Worm (Caenorhabditis elegans) whole organism, late embryonic: ENCODE measurements around the gene sdz-24.
"Not testable (repeated sequence)": the region's sequence is repeated elsewhere in the genome, so short reads cannot be mapped to it uniquely, and the experiment has no call there.

Source experiments
- C38D4.7 ChIP-seq: fragments of 200-800 bp; sonication (Bioruptor generic); optimal IDR thresholded peaks from 2 replicates; lab custom pipeline; 2018; ENCODE audit warnings: mild to moderate bottlenecking, missing genetic modification characterization, moderate library complexity, missing compliant biosample characterization
- ceh-14 ChIP-seq: sonication (generic microtip); optimal IDR thresholded peaks from 2 replicates; lab custom pipeline; 2016; ENCODE audit warnings: missing genotype, missing genetic modification characterization, missing compliant biosample characterization
- ceh-18 ChIP-seq: sonication (generic microtip); optimal IDR thresholded peaks from 2 replicates; lab custom pipeline; 2016; ENCODE audit warnings: missing genetic modification characterization, missing compliant biosample characterization
- ceh-19 ChIP-seq: fragments of 200-800 bp; sonication (Bioruptor generic); optimal IDR thresholded peaks from 2 replicates; lab custom pipeline; 2018; ENCODE audit warnings: mild to moderate bottlenecking, missing genetic modification characterization, missing compliant biosample characterization
- ceh-24 ChIP-seq: sonication (generic microtip); optimal IDR thresholded peaks from 2 replicates; lab custom pipeline; 2016; ENCODE audit warnings: mild to moderate bottlenecking, missing genetic modification characterization, missing compliant biosample characterization
- ceh-48 ChIP-seq: sonication (generic microtip); optimal IDR thresholded peaks from 2 replicates; lab custom pipeline; 2016; ENCODE audit warnings: missing genetic modification characterization, inconsistent platforms, missing compliant biosample characterization
- ceh-9 ChIP-seq: sonication (generic microtip); optimal IDR thresholded peaks from 2 replicates; lab custom pipeline; 2016; ENCODE audit warnings: mild to moderate bottlenecking, missing genetic modification characterization, inconsistent platforms, missing compliant biosample characterization
- che-1 ChIP-seq: sonication (generic microtip); optimal IDR thresholded peaks from 2 replicates; lab custom pipeline; 2016; ENCODE audit warnings: mild to moderate bottlenecking, missing genetic modification characterization, missing compliant biosample characterization
- dve-1 ChIP-seq: sonication (generic microtip); optimal IDR thresholded peaks from 2 replicates; lab custom pipeline; 2017; ENCODE audit warnings: antibody characterized with exemption, mild to moderate bottlenecking, missing genetic modification characterization, missing compliant biosample characterization
- elt-4 ChIP-seq: sonication (generic microtip); optimal IDR thresholded peaks from 2 replicates; lab custom pipeline; 2016; ENCODE audit warnings: missing genetic modification characterization, missing compliant biosample characterization
- eyg-1 ChIP-seq: sonication (generic microtip); optimal IDR thresholded peaks from 2 replicates; lab custom pipeline; 2016; ENCODE audit warnings: missing genotype, missing genetic modification characterization, missing compliant biosample characterization
- fax-1 ChIP-seq: sonication (generic microtip); optimal IDR thresholded peaks from 2 replicates; lab custom pipeline; 2016; ENCODE audit warnings: missing genotype, missing genetic modification characterization, missing compliant biosample characterization
- fkh-10 ChIP-seq: fragments of 150-350 bp; optimal IDR thresholded peaks from 2 replicates; lab custom pipeline; 2014; ENCODE audit warnings: missing biosample characterization, missing genetic modification reagents, missing genetic modification characterization
- fkh-6 ChIP-seq: sonication (generic microtip); optimal IDR thresholded peaks from 2 replicates; lab custom pipeline; 2016; ENCODE audit warnings: missing genetic modification characterization, missing compliant biosample characterization
- gmeb-2 ChIP-seq: sonication (generic microtip); optimal IDR thresholded peaks from 2 replicates; lab custom pipeline; 2016; ENCODE audit warnings: missing genetic modification characterization, inconsistent platforms, missing compliant biosample characterization
- hlh-6 ChIP-seq: sonication (generic microtip); optimal IDR thresholded peaks from 2 replicates; lab custom pipeline; 2016; ENCODE audit warnings: missing genotype, missing genetic modification characterization, missing compliant biosample characterization
- lim-6 ChIP-seq: sonication (generic microtip); optimal IDR thresholded peaks from 2 replicates; lab custom pipeline; 2016; ENCODE audit warnings: missing genetic modification characterization, missing compliant biosample characterization
- lin-11 ChIP-seq: fragments of 200-800 bp; sonication (Bioruptor generic); optimal IDR thresholded peaks from 2 replicates; lab custom pipeline; 2018; ENCODE audit warnings: mild to moderate bottlenecking, missing genetic modification characterization, missing compliant biosample characterization
- madf-2 ChIP-seq: sonication (generic microtip); optimal IDR thresholded peaks from 2 replicates; lab custom pipeline; 2017; ENCODE audit warnings: missing genetic modification characterization, missing compliant biosample characterization
- nfya-1 ChIP-seq: sonication (generic microtip); optimal IDR thresholded peaks from 2 replicates; lab custom pipeline; 2017; ENCODE audit warnings: missing genetic modification characterization, mild to moderate bottlenecking, missing compliant biosample characterization, antibody characterized with exemption, moderate library complexity
- npax-4 ChIP-seq: sonication (generic microtip); optimal IDR thresholded peaks from 2 replicates; lab custom pipeline; 2016; ENCODE audit warnings: missing genetic modification characterization, missing compliant biosample characterization
- odd-2 ChIP-seq: sonication (generic microtip); optimal IDR thresholded peaks from 2 replicates; lab custom pipeline; 2017; ENCODE audit warnings: antibody characterized with exemption, mild to moderate bottlenecking, missing genetic modification characterization, missing compliant biosample characterization
- pat-9 ChIP-seq: fragments of 200-800 bp; sonication (Bioruptor generic); optimal IDR thresholded peaks from 2 replicates; lab custom pipeline; 2018; ENCODE audit warnings: mild to moderate bottlenecking, missing genetic modification characterization, moderate library complexity, missing compliant biosample characterization
- pax-1 ChIP-seq: fragments of 150-350 bp; optimal IDR thresholded peaks from 2 replicates; lab custom pipeline; 2014; ENCODE audit warnings: missing biosample characterization, missing genetic modification characterization
- pha-2 ChIP-seq: sonication (generic microtip); optimal IDR thresholded peaks from 2 replicates; lab custom pipeline; 2017; ENCODE audit warnings: mild to moderate bottlenecking, missing genetic modification characterization, missing compliant biosample characterization
- pha-4 ChIP-seq: fragments of 150-350 bp; optimal IDR thresholded peaks from 2 replicates; lab custom pipeline; 2018; ENCODE audit warnings: missing biosample characterization, missing genetic modification reagents, missing genetic modification characterization
- pqm-1 ChIP-seq: sonication (generic microtip); optimal IDR thresholded peaks from 2 replicates; lab custom pipeline; 2016; ENCODE audit warnings: missing genetic modification characterization, missing compliant biosample characterization
- rnt-1 ChIP-seq: sonication (generic microtip); optimal IDR thresholded peaks from 2 replicates; lab custom pipeline; 2016; ENCODE audit warnings: missing genetic modification characterization, missing compliant biosample characterization
- sdc-2 ChIP-seq: sonication (generic microtip); optimal IDR thresholded peaks from 2 replicates; lab custom pipeline; 2016; ENCODE audit warnings: missing genotype, missing genetic modification characterization, missing compliant biosample characterization
- syd-9 ChIP-seq: sonication (generic microtip); optimal IDR thresholded peaks from 2 replicates; lab custom pipeline; 2016; ENCODE audit warnings: mild to moderate bottlenecking, missing genetic modification characterization, moderate library complexity, missing compliant biosample characterization
- tbx-7 ChIP-seq: sonication (generic microtip); optimal IDR thresholded peaks from 2 replicates; lab custom pipeline; 2016; ENCODE audit warnings: missing genotype, missing genetic modification characterization, missing compliant biosample characterization
- ttx-3 ChIP-seq: sonication (generic microtip); optimal IDR thresholded peaks from 2 replicates; lab custom pipeline; 2016; ENCODE audit warnings: missing genetic modification reagents, missing genetic modification characterization, missing compliant biosample characterization
- unc-3 ChIP-seq, 2 experiments: fragments of 200-800 bp in 1 of 2; sonication (Bioruptor generic) in 1 of 2; sonication (generic microtip) in 1 of 2; conservative IDR thresholded peaks in 1 of 2; optimal IDR thresholded peaks in 1 of 2; 2 replicates each; pipeline versions ENCODE4 v1.3.6 to Lab custom; 2016 to 2022; ENCODE audit warnings: missing compliant biosample characterization in 2 of 2, missing genetic modification characterization in 2 of 2, missing genetic modification reagents in 1 of 2
- unc-55 ChIP-seq: sonication (generic microtip); optimal IDR thresholded peaks from 2 replicates; lab custom pipeline; 2017; ENCODE audit warnings: missing biosample characterization, missing genetic modification reagents, missing genetic modification characterization
- ztf-16 ChIP-seq: sonication (generic microtip); optimal IDR thresholded peaks from 2 replicates; lab custom pipeline; 2017; ENCODE audit warnings: missing genetic modification characterization, missing compliant biosample characterization

sdz-24 gene

ce11 chrII:658369-658768 lies at the start of gene sdz-24:
Gene sdz-24 (plus strand): TSS chrII:658669.
- TF ChIP-seq ttx-3 (tag; lab: Kevin White, UChicago) (no peak), fkh-6 (tag; lab: Kevin White, UChicago) (no peak), che-1 (tag; lab: Kevin White, UChicago) (no peak), C38D4.7 (GFP tag; lab: Kevin White, UChicago) (no peak), pax-1 (tag; lab: Kevin White, UChicago) (no peak), npax-4 (no peak), gmeb-2 (tag; lab: Kevin White, UChicago) (no peak), pat-9 (no peak), rnt-1 (no peak), hlh-6 (no peak), pha-2 (tag; lab: Kevin White, UChicago) (no peak), ceh-9 (no peak), lim-6 (tag; lab: Kevin White, UChicago) (no peak), ceh-24 (tag; lab: Kevin White, UChicago) (no peak), elt-4 (no peak), ztf-16 (no peak), odd-2 (tag; lab: Kevin White, UChicago) (no peak)

ce11 chrII:608757-609156 lies 49.7 kb upstream of the sdz-24 start, which contains the start of gene W04H10.1:
Gene W04H10.1 (plus strand): TSS chrII:609057.
- no peak for TF ChIP-seq eyg-1 (tag; lab: Kevin White, UChicago)
- no peak for TF ChIP-seq hlh-6
- no peak for TF ChIP-seq npax-4
- no peak for TF ChIP-seq pha-2 (tag; lab: Kevin White, UChicago)
- TF ChIP-seq madf-2 (tag; lab: Kevin White, UChicago), result no peak
- no peak for TF ChIP-seq lin-11 (tag; lab: Kevin White, UChicago)
- TF ChIP-seq unc-3 (GFP tag; conservative IDR thresholded peaks at IDR 0.05; lab: Robert Waterston, UW), result no peak
- no peak for TF ChIP-seq unc-3 (tag; optimal IDR thresholded peaks at IDR 0.05; lab: Kevin White, UChicago)
- no peak for TF ChIP-seq ceh-18
- TF ChIP-seq tbx-7 (tag; lab: Kevin White, UChicago), result no peak
- TF ChIP-seq rnt-1, result no peak
- TF ChIP-seq dve-1 (tag; lab: Kevin White, UChicago), result no peak
- no peak for TF ChIP-seq unc-55 (GFP tag; lab: Kevin White, UChicago)
- TF ChIP-seq sdc-2 (tag; lab: Kevin White, UChicago), result no peak
- TF ChIP-seq pqm-1 (tag; lab: Kevin White, UChicago), result no peak
- no peak for TF ChIP-seq syd-9 (tag; lab: Kevin White, UChicago)
- no peak for TF ChIP-seq fkh-10 (GFP tag; lab: Kevin White, UChicago)
- no peak for TF ChIP-seq ceh-48 (tag; lab: Kevin White, UChicago)
- TF ChIP-seq ceh-14, result no peak

ce11 chrII:612361-612760 lies 46.1 kb upstream of the sdz-24 start, which contains the start of gene clec-118:
Gene clec-118 (minus strand): TSS chrII:612461.
- TF ChIP-seq pha-2, fax-1, ceh-24 (tag; lab: Kevin White, UChicago): not testable (repeated sequence)

- TF ChIP-seq pha-4 (tag; lab: Kevin White, UChicago) (no peak), ceh-48 (tag; lab: Kevin White, UChicago) (peak; percentile 48)
Observed at ce11 chrII:614701-615100, 43.8 kb upstream of the sdz-24 start.

- TF ChIP-seq ceh-19 (GFP tag; lab: Kevin White, UChicago) (no peak), ceh-18 (no peak), elt-4 (no peak), pha-2 (tag; lab: Kevin White, UChicago) (no peak), nfya-1 (tag; lab: Kevin White, UChicago) (no peak), syd-9 (tag; lab: Kevin White, UChicago) (no peak), unc-3 (GFP tag; conservative IDR thresholded peaks at IDR 0.05; lab: Robert Waterston, UW) (no peak), unc-3 (tag; optimal IDR thresholded peaks at IDR 0.05; lab: Kevin White, UChicago) (no peak)
- TF ChIP-seq, all 69 proteins: peak for 0
Observed at ce11 chrII:621141-621540, 37.3 kb upstream of the sdz-24 start.
